Worm (Caenorhabditis elegans) whole organism, midembryonic: Measurements from ENCODE around the gene lgc-53.

ENCODE experiments used
- cog-1 ChIP-seq: sonication (generic microtip); optimal IDR thresholded peaks from 2 replicates; lab custom pipeline; 2016; ENCODE audit warnings: missing genetic modification characterization, missing compliant biosample characterization
- flt-1 ChIP-seq: fragments of 200-800 bp; sonication (Bioruptor generic); IDR thresholded peaks from 2 replicates; pipeline ENCODE4 v1.3.6; 2022; ENCODE audit warnings: missing genetic modification characterization, missing compliant biosample characterization
- med-1 ChIP-seq: sonication (generic microtip); optimal IDR thresholded peaks from 2 replicates; lab custom pipeline; 2017; ENCODE audit warnings: missing genetic modification characterization, mild to moderate bottlenecking, missing compliant biosample characterization, antibody characterized with exemption, missing genetic modification reagents; ENCODE audit not compliant: insufficient read depth
- ztf-29 ChIP-seq: fragments of 200-800 bp; sonication (Bioruptor generic); IDR thresholded peaks from 2 replicates; pipeline ENCODE4 v1.3.6; 2022; ENCODE audit warnings: missing genetic modification reagents, missing genetic modification characterization, missing compliant biosample characterization

DNA sequence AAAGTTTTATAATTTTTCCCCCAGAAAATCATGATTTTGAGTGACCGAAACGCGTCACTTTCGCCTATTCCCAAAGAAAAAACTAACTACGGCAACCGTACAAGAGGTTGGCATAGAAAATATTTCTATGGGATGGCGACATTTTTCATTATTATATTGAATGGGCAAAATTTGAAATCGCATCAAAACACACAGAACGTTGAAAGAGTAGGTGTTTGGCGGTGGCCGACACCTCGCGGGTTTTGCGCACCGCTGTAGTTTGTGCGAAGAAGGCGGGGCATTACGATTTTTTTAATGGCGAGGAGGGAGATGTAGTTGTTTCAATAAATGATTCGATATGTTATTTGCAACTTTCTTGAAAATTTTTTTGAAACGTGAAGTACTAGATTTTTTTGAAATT, 10.4 kb downstream of the lgc-53 start:
- no peak for TF ChIP-seq ztf-29 (GFP tag; lab: Robert Waterston, UW)
- no peak for TF ChIP-seq med-1 (GFP tag; lab: Kevin White, UChicago)
- no peak for TF ChIP-seq flt-1 (GFP tag; lab: Robert Waterston, UW)
- no peak for TF ChIP-seq cog-1 (tag; lab: Kevin White, UChicago)
